Worm (Caenorhabditis elegans) whole organism, young adult: ENCODE data around the gene W07G4.7.

Experiments
- C06A6.2 ChIP-seq: fragments of 200-800 bp; sonication (Bioruptor generic); conservative IDR thresholded peaks from 2 replicates; pipeline ENCODE4 v1.3.6; 2022; ENCODE audit warnings: missing genetic modification characterization, missing compliant biosample characterization
- C17E4.6 ChIP-seq: fragments of 200-800 bp; sonication (Bioruptor generic); IDR thresholded peaks from 2 replicates; pipeline ENCODE4 v1.3.6; 2022; ENCODE audit warnings: missing genetic modification reagents, missing genetic modification characterization, missing compliant biosample characterization
- F10E7.11 ChIP-seq: sonication (generic microtip); optimal IDR thresholded peaks from 2 replicates; lab custom pipeline; 2017; ENCODE audit warnings: mild to moderate bottlenecking, missing genetic modification characterization, moderate library complexity, missing compliant biosample characterization
- F22D6.2 ChIP-seq: sonication (generic microtip); optimal IDR thresholded peaks from 2 replicates; lab custom pipeline; 2016; ENCODE audit warnings: mild to moderate bottlenecking, missing genetic modification characterization, missing compliant biosample characterization
- F33H1.4 ChIP-seq: fragments of 200-800 bp; sonication (Bioruptor generic); IDR thresholded peaks from 2 replicates; pipeline ENCODE4 v1.3.6; 2022; ENCODE audit warnings: missing genetic modification reagents, missing genetic modification characterization, missing compliant biosample characterization
- F57C9.4 ChIP-seq: sonication (generic microtip); optimal IDR thresholded peaks from 2 replicates; lab custom pipeline; 2017; ENCODE audit warnings: mild to moderate bottlenecking, missing genetic modification characterization, missing compliant biosample characterization
- K11D2.4 ChIP-seq: fragments of 200-800 bp; sonication (Bioruptor generic); IDR thresholded peaks from 2 replicates; pipeline ENCODE4 v1.3.6; 2022; ENCODE audit warnings: missing genetic modification reagents, missing genetic modification characterization, missing compliant biosample characterization
- T07F8.4 ChIP-seq: sonication (generic microtip); optimal IDR thresholded peaks from 2 replicates; lab custom pipeline; 2016; ENCODE audit warnings: mild to moderate bottlenecking, missing genetic modification characterization, moderate library complexity, missing compliant biosample characterization
- T26A5.8 ChIP-seq: sonication (generic microtip); optimal IDR thresholded peaks from 2 replicates; lab custom pipeline; 2016; ENCODE audit warnings: missing genetic modification characterization, missing compliant biosample characterization
- Y79H2A.3 ChIP-seq: fragments of 200-800 bp; sonication (Bioruptor generic); conservative IDR thresholded peaks from 2 replicates; pipeline ENCODE4 v1.3.6; 2022; ENCODE audit warnings: missing genetic modification reagents, missing genetic modification characterization, missing compliant biosample characterization
- akir-1 ChIP-seq: fragments of 200-800 bp; sonication (Bioruptor generic); optimal IDR thresholded peaks from 2 replicates; lab custom pipeline; 2018; ENCODE audit warnings: mild to moderate bottlenecking, missing genetic modification characterization, moderate library complexity, missing compliant biosample characterization
- aptf-2 ChIP-seq: fragments of 200-800 bp; sonication (Bioruptor generic); conservative IDR thresholded peaks from 2 replicates; pipeline ENCODE4 v1.3.6; 2022; ENCODE audit warnings: missing genetic modification reagents, missing genetic modification characterization, missing compliant biosample characterization
- atf-7 ChIP-seq: sonication (generic microtip); optimal IDR thresholded peaks from 2 replicates; lab custom pipeline; 2017; ENCODE audit warnings: mild to moderate bottlenecking, missing genetic modification characterization, missing compliant biosample characterization
- athp-1 ChIP-seq: sonication (generic microtip); optimal IDR thresholded peaks from 2 replicates; lab custom pipeline; 2017; ENCODE audit warnings: mild to moderate bottlenecking, missing genetic modification characterization, missing compliant biosample characterization
- attf-5 ChIP-seq: fragments of 200-800 bp; sonication (Bioruptor generic); optimal IDR thresholded peaks from 2 replicates; lab custom pipeline; 2018; ENCODE audit warnings: mild to moderate bottlenecking, missing genetic modification characterization, missing compliant biosample characterization
- attf-6 ChIP-seq: fragments of 200-800 bp; sonication (Bioruptor generic); IDR thresholded peaks from 2 replicates; pipeline ENCODE4 v1.3.6; 2022; ENCODE audit warnings: missing genetic modification reagents, missing genetic modification characterization, missing compliant biosample characterization
- bed-1 ChIP-seq: fragments of 200-800 bp; sonication (Bioruptor generic); IDR thresholded peaks from 2 replicates; pipeline ENCODE4 v1.3.6; 2022; ENCODE audit warnings: missing genetic modification reagents, missing genetic modification characterization, missing compliant biosample characterization
- cebp-2 ChIP-seq: fragments of 200-800 bp; sonication (Bioruptor generic); IDR thresholded peaks from 2 replicates; pipeline ENCODE4 v1.3.6; 2022; ENCODE audit warnings: missing genetic modification characterization, missing compliant biosample characterization
- ceh-58 ChIP-seq: fragments of 200-800 bp; sonication (Bioruptor generic); IDR thresholded peaks from 2 replicates; pipeline ENCODE4 v1.3.6; 2022; ENCODE audit warnings: missing genetic modification characterization, missing compliant biosample characterization
- ceh-79 ChIP-seq: sonication (generic microtip); optimal IDR thresholded peaks from 2 replicates; lab custom pipeline; 2017; ENCODE audit warnings: mild to moderate bottlenecking, missing genetic modification characterization, missing compliant biosample characterization
- ceh-91 ChIP-seq: fragments of 200-800 bp; sonication (Bioruptor generic); IDR thresholded peaks from 2 replicates; pipeline ENCODE4 v1.3.6; 2022; ENCODE audit warnings: missing genetic modification reagents, missing genetic modification characterization, missing compliant biosample characterization
- dpff-1 ChIP-seq: sonication (generic microtip); optimal IDR thresholded peaks from 2 replicates; lab custom pipeline; 2017; ENCODE audit warnings: mild to moderate bottlenecking, missing genetic modification characterization, missing compliant biosample characterization
- dpl-1 ChIP-seq: fragments of 150-350 bp; optimal IDR thresholded peaks from 2 replicates; lab custom pipeline; 2014; ENCODE audit warnings: missing biosample characterization, missing genetic modification reagents, missing genetic modification characterization
- efl-1 ChIP-seq: fragments of 150-350 bp; optimal IDR thresholded peaks from 2 replicates; lab custom pipeline; 2014; ENCODE audit warnings: missing biosample characterization, missing genetic modification reagents, missing genetic modification characterization
- egl-18 ChIP-seq: fragments of 200-800 bp; sonication (Bioruptor generic); IDR thresholded peaks from 2 replicates; pipeline ENCODE4 v1.3.6; 2022; ENCODE audit warnings: missing genetic modification reagents, missing genetic modification characterization, missing compliant biosample characterization
- ets-4 ChIP-seq: fragments of 200-800 bp; sonication (Bioruptor generic); optimal IDR thresholded peaks from 2 replicates; lab custom pipeline; 2018; ENCODE audit warnings: mild to moderate bottlenecking, missing genetic modification characterization, missing compliant biosample characterization
- hlh-26 ChIP-seq: fragments of 200-800 bp; sonication (Bioruptor generic); conservative IDR thresholded peaks from 2 replicates; pipeline ENCODE4 v1.3.6; 2022; ENCODE audit warnings: missing genetic modification reagents, missing genetic modification characterization, missing compliant biosample characterization
- hmg-1.2 ChIP-seq: fragments of 200-800 bp; sonication (Bioruptor generic); IDR thresholded peaks from 2 replicates; pipeline ENCODE4 v1.3.6; 2022; ENCODE audit warnings: missing genetic modification reagents, missing genetic modification characterization, missing compliant biosample characterization
- let-607 ChIP-seq, 2 experiments: fragments of 200-800 bp in 1 of 2; sonication (Bioruptor generic) in 1 of 2; sonication (generic microtip) in 1 of 2; optimal IDR thresholded peaks; 2 replicates each; lab custom pipeline; 2016 to 2018; ENCODE audit warnings: mild to moderate bottlenecking in 2 of 2, missing compliant biosample characterization in 2 of 2, missing genetic modification characterization in 2 of 2, moderate library complexity in 2 of 2, missing genotype in 1 of 2
- lin-35 ChIP-seq, 3 experiments: fragments of 150-350 bp in 2 of 3; sonication (generic microtip) in 1 of 3; optimal IDR thresholded peaks; 2 replicates each; lab custom pipeline; 2014 to 2018; ENCODE audit warnings: missing biosample characterization in 3 of 3, missing genetic modification characterization in 3 of 3, missing genetic modification reagents in 3 of 3
- lsl-1 ChIP-seq: fragments of 200-800 bp; sonication (Bioruptor generic); optimal IDR thresholded peaks from 2 replicates; lab custom pipeline; 2018; ENCODE audit warnings: mild to moderate bottlenecking, missing genetic modification characterization, moderate library complexity, missing compliant biosample characterization
- madf-10 ChIP-seq: sonication (generic microtip); optimal IDR thresholded peaks from 2 replicates; lab custom pipeline; 2016; ENCODE audit warnings: mild to moderate bottlenecking, missing genetic modification characterization, missing compliant biosample characterization
- madf-8 ChIP-seq: fragments of 200-800 bp; sonication (Bioruptor generic); conservative IDR thresholded peaks from 2 replicates; pipeline ENCODE4 v1.3.6; 2022; ENCODE audit warnings: missing genetic modification reagents, missing genetic modification characterization, missing compliant biosample characterization
- mcd-1 ChIP-seq: fragments of 200-800 bp; sonication (Bioruptor generic); IDR thresholded peaks from 2 replicates; pipeline ENCODE4 v1.3.6; 2022; ENCODE audit warnings: missing genetic modification reagents, missing genetic modification characterization, missing compliant biosample characterization
- mes-4 ChIP-seq: sonication (generic microtip); optimal IDR thresholded peaks from 2 replicates; lab custom pipeline; 2016; ENCODE audit warnings: missing genotype, missing genetic modification characterization, missing compliant biosample characterization
- nfya-1 ChIP-seq: sonication (generic microtip); optimal IDR thresholded peaks from 2 replicates; lab custom pipeline; 2017; ENCODE audit warnings: antibody characterized with exemption, missing compliant biosample characterization, missing genetic modification characterization, borderline replicate concordance; ENCODE audit not compliant: insufficient read depth
- nhr-120 ChIP-seq: fragments of 200-800 bp; sonication (Bioruptor generic); IDR thresholded peaks from 2 replicates; pipeline ENCODE4 v1.3.6; 2022; ENCODE audit warnings: missing genetic modification characterization, missing compliant biosample characterization
- nhr-27 ChIP-seq: fragments of 200-800 bp; sonication (Bioruptor generic); optimal IDR thresholded peaks from 2 replicates; lab custom pipeline; 2018; ENCODE audit warnings: mild to moderate bottlenecking, missing genetic modification characterization, moderate library complexity, missing compliant biosample characterization
- nhr-80 ChIP-seq: sonication (generic microtip); optimal IDR thresholded peaks from 2 replicates; lab custom pipeline; 2016; ENCODE audit warnings: missing genetic modification characterization, missing compliant biosample characterization
- rpc-1 ChIP-seq, 2 experiments: fragments of 150-350 bp in 1 of 2; sonication (generic microtip) in 1 of 2; optimal IDR thresholded peaks; 2 replicates each; lab custom pipeline; 2014 to 2018; ENCODE audit warnings: missing biosample characterization in 1 of 2, missing genetic modification characterization in 1 of 2, missing genetic modification reagents in 1 of 2, missing genotype in 1 of 2
- snpc-1.3 ChIP-seq: sonication (generic microtip); optimal IDR thresholded peaks from 2 replicates; lab custom pipeline; 2017; ENCODE audit warnings: missing genetic modification characterization, mild to moderate bottlenecking, missing compliant biosample characterization, antibody characterized with exemption, moderate library complexity, missing genotype, missing genetic modification reagents; ENCODE audit not compliant: insufficient read depth
- snpc-3.4 ChIP-seq: sonication (generic microtip); optimal IDR thresholded peaks from 2 replicates; lab custom pipeline; 2017; ENCODE audit warnings: missing genetic modification characterization, mild to moderate bottlenecking, missing compliant biosample characterization, antibody characterized with exemption, moderate library complexity, missing genotype, missing genetic modification reagents
- somi-1 ChIP-seq: fragments of 200-800 bp; sonication (Bioruptor generic); optimal IDR thresholded peaks from 2 replicates; lab custom pipeline; 2018; ENCODE audit warnings: mild to moderate bottlenecking, missing genetic modification characterization, missing compliant biosample characterization
- tbx-9 ChIP-seq: sonication (generic microtip); optimal IDR thresholded peaks from 2 replicates; lab custom pipeline; 2016; ENCODE audit warnings: borderline replicate concordance, missing genetic modification characterization, inconsistent platforms, missing compliant biosample characterization
- ztf-26 ChIP-seq: sonication (generic microtip); optimal IDR thresholded peaks from 2 replicates; lab custom pipeline; 2017; ENCODE audit warnings: missing genetic modification characterization, missing compliant biosample characterization
- ztf-28 ChIP-seq: fragments of 200-800 bp; sonication (Bioruptor generic); IDR thresholded peaks from 2 replicates; pipeline ENCODE4 v1.3.6; 2022; ENCODE audit warnings: missing genetic modification reagents, missing genetic modification characterization, missing compliant biosample characterization

Gene W07G4.7

DNA sequence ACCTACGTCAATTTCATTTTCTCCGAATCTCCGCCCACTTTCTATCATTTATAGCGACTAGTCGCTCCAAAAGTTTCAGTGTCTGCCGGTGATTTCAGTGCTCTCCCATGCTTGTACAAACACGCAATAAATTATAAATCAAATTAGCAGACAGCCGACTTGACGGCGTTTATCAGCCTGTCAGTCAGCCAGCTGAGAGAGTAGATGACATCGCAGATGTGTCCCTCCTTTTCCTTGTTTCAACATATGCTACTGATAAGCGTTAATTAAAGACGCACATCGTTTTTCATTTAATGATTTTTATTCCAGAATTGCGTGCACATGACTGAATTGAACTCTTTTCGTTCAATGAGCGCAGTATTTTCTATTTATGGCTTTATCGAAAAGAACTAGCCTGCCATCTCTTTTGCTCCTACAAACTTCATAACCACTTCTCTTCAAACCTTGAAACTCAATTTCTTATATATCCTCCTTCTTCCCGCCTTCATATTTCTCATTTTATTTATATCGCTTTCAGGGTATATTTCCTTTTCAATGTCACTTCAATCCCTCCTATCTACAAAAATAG, 8.8 kb upstream of the W07G4.7 start, which contains the start of gene lap-2 (continued):
- peak; percentile 16 for TF ChIP-seq lsl-1 (GFP tag; lab: Kevin White, UChicago)
- TF ChIP-seq nhr-120 = no peak
- TF ChIP-seq efl-1 (GFP tag; lab: Kevin White, UChicago) = no peak

ce11 chrV:13041666-13042065, 7.2 kb upstream of the W07G4.7 start, which contains the start of gene scyl-1:
Gene scyl-1, minus strand, starts transcription at chrV:13041721.
- TF ChIP-seq hmg-1.2 (GFP tag; lab: Robert Waterston, UW) (no peak; the same call in 1 of the 2 replicates), somi-1 (GFP tag; lab: Kevin White, UChicago) (no peak), efl-1 (GFP tag; lab: Kevin White, UChicago) (no peak), attf-5 (GFP tag; lab: Kevin White, UChicago) (peak; percentile 6), let-607 (tag; optimal IDR thresholded peaks at IDR 0.05; lab: Kevin White, UChicago) (peak in 1 of 2 experiments; percentile 66), attf-6 (no peak), cebp-2 (GFP tag; lab: Robert Waterston, UW) (no peak), lin-35 (GFP tag; optimal IDR thresholded peaks at IDR 0.05; lab: Kevin White, UChicago) (peak in 1 of 3 experiments; percentile 89), atf-7 (tag; lab: Kevin White, UChicago) (no peak), madf-10 (no peak), akir-1 (GFP tag; lab: Kevin White, UChicago) (no peak), athp-1 (tag; lab: Kevin White, UChicago) (no peak), Y79H2A.3 (no peak), egl-18 (no peak), T07F8.4 (tag; lab: Kevin White, UChicago) (no peak), ceh-58 (GFP tag; lab: Robert Waterston, UW) (no peak), ceh-91 (GFP tag; lab: Robert Waterston, UW) (no peak), F22D6.2 (tag; lab: Kevin White, UChicago) (no peak), aptf-2 (no peak), dpl-1 (GFP tag; lab: Kevin White, UChicago) (no peak), rpc-1 (optimal IDR thresholded peaks at IDR 0.05; lab: Kevin White, UChicago) (no peak), rpc-1 (tag; optimal IDR thresholded peaks at IDR 0.05; lab: Kevin White, UChicago) (no peak), C17E4.6 (GFP tag; lab: Robert Waterston, UW) (no peak), nhr-120 (no peak), nhr-80 (tag; lab: Kevin White, UChicago) (peak; percentile 29), ets-4 (GFP tag; lab: Kevin White, UChicago) (no peak), bed-1 (GFP tag; lab: Robert Waterston, UW) (no peak), madf-8 (GFP tag; lab: Robert Waterston, UW) (no peak), ztf-26 (tag; lab: Kevin White, UChicago) (no peak), snpc-3.4 (no peak), ceh-79 (no peak), F10E7.11 (no peak), F33H1.4 (GFP tag; lab: Robert Waterston, UW) (no peak), dpff-1 (tag; lab: Kevin White, UChicago) (no peak), mcd-1 (peak; percentile 65), T26A5.8 (tag; lab: Kevin White, UChicago) (no peak), ztf-28 (no peak), nfya-1 (tag; lab: Kevin White, UChicago) (no peak), C06A6.2 (GFP tag; lab: Robert Waterston, UW) (no peak), K11D2.4 (GFP tag; lab: Robert Waterston, UW) (no peak), nhr-27 (no peak), mes-4 (tag; lab: Kevin White, UChicago) (no peak), tbx-9 (tag; lab: Kevin White, UChicago) (no peak), hlh-26 (GFP tag; lab: Robert Waterston, UW) (no peak), snpc-1.3 (no peak), F57C9.4 (tag; lab: Kevin White, UChicago) (no peak)
